Fruit fly (Drosophila melanogaster) S2 (cell line): ENCODE results near the gene CG12299.

Source experiments
- CG8478 ChIP-seq: fragments of >200 bp; optimal IDR thresholded peaks from 2 replicates; lab custom pipeline; 2018
- CTCF ChIP-seq, 2 experiments: fragments of >200 bp; optimal IDR thresholded peaks; 2 replicates each; lab custom pipeline; 2018

DNA sequence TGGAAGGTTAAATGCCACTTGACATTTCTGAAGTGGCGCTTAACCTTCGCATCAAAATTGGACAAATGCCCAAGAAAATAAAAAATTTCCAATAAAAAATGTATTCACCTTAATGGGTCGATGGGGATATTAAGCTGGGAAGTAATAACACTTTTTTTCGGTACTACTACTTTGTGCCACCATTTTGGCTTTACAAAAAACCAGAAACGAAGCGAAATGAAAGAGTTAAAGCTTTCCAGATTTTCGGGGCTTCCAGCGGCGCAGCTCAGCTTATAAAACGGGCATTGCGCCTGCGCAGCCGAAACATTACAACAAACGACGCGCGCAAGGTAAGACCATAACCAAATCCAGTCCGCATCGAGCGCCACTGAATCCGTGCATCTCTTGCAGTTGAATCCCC lies 33.4 kb downstream of the CG12299 start, which contains the start of gene CG17127:
- TF ChIP-seq CG8478 (lab: Kevin White, UChicago) (no peak), CTCF (optimal IDR thresholded peaks at IDR 0.05; lab: Kevin White, UChicago) (no peak)
